Worm (Caenorhabditis elegans) whole organism, early embryonic: ENCODE measurements around the gene dgn-2.

Source experiments
- B0310.2 ChIP-seq: sonication (generic microtip); optimal IDR thresholded peaks from 2 replicates; lab custom pipeline; 2016; ENCODE audit warnings: mild to moderate bottlenecking, missing genetic modification characterization, missing compliant biosample characterization
- F13C5.2 ChIP-seq: sonication (generic microtip); optimal IDR thresholded peaks from 2 replicates; lab custom pipeline; 2017; ENCODE audit warnings: mild to moderate bottlenecking, missing genetic modification characterization, inconsistent platforms, missing compliant biosample characterization
- aly-1 ChIP-seq: sonication (generic microtip); optimal IDR thresholded peaks from 2 replicates; lab custom pipeline; 2016; ENCODE audit warnings: missing genetic modification characterization, missing compliant biosample characterization
- ama-1 ChIP-seq: fragments of 150-350 bp; optimal IDR thresholded peaks from 2 replicates; lab custom pipeline; 2014
- ceh-13 ChIP-seq: fragments of 200-800 bp; sonication (Bioruptor generic); optimal IDR thresholded peaks from 2 replicates; lab custom pipeline; 2018; ENCODE audit warnings: mild to moderate bottlenecking, missing genetic modification characterization, missing compliant biosample characterization
- ceh-36 ChIP-seq: sonication (generic microtip); optimal IDR thresholded peaks from 2 replicates; lab custom pipeline; 2016; ENCODE audit warnings: missing genetic modification characterization, inconsistent platforms, missing compliant biosample characterization
- ets-7 ChIP-seq: sonication (generic microtip); optimal IDR thresholded peaks from 2 replicates; lab custom pipeline; 2016; ENCODE audit warnings: missing genotype, missing genetic modification characterization, missing compliant biosample characterization
- flt-1 ChIP-seq: fragments of 200-800 bp; sonication (Bioruptor generic); IDR thresholded peaks from 2 replicates; pipeline ENCODE4 v1.3.6; 2022; ENCODE audit warnings: missing genetic modification characterization, missing compliant biosample characterization
- hmbx-1 ChIP-seq: sonication (generic microtip); optimal IDR thresholded peaks from 2 replicates; lab custom pipeline; 2016; ENCODE audit warnings: mild to moderate bottlenecking, missing genetic modification characterization, missing compliant biosample characterization
- hmg-4 ChIP-seq: fragments of 200-800 bp; sonication (Bioruptor generic); optimal IDR thresholded peaks from 2 replicates; lab custom pipeline; 2018; ENCODE audit warnings: mild to moderate bottlenecking, missing genetic modification characterization, missing compliant biosample characterization
- hnd-1 ChIP-seq: sonication (generic microtip); optimal IDR thresholded peaks from 2 replicates; lab custom pipeline; 2016; ENCODE audit warnings: missing genetic modification characterization, missing compliant biosample characterization
- pes-1 ChIP-seq: fragments of 200-800 bp; sonication (Bioruptor generic); IDR thresholded peaks from 2 replicates; pipeline ENCODE4 v1.3.6; 2022; ENCODE audit warnings: missing genetic modification reagents, missing genetic modification characterization, missing compliant biosample characterization
- scrt-1 ChIP-seq: fragments of 200-800 bp; sonication (Bioruptor generic); IDR thresholded peaks from 2 replicates; pipeline ENCODE4 v1.3.6; 2022; ENCODE audit warnings: missing genetic modification characterization, missing compliant biosample characterization
- sea-1 ChIP-seq: fragments of 200-800 bp; sonication (Bioruptor generic); conservative IDR thresholded peaks from 2 replicates; pipeline ENCODE4 v1.3.6; 2022; ENCODE audit warnings: missing genetic modification characterization, missing compliant biosample characterization
- tbx-11 ChIP-seq: fragments of 200-800 bp; sonication (Bioruptor generic); IDR thresholded peaks from 2 replicates; pipeline ENCODE4 v1.3.6; 2022; ENCODE audit warnings: missing genetic modification characterization, missing compliant biosample characterization
- tbx-37 ChIP-seq: fragments of 200-800 bp; sonication (Bioruptor generic); conservative IDR thresholded peaks from 2 replicates; pipeline ENCODE4 v1.3.6; 2022; ENCODE audit warnings: missing genetic modification reagents, missing genetic modification characterization, missing compliant biosample characterization
- tra-4 ChIP-seq: sonication (generic microtip); optimal IDR thresholded peaks from 2 replicates; lab custom pipeline; 2017; ENCODE audit warnings: missing genetic modification characterization, missing compliant biosample characterization

Gene dgn-2

DNA sequence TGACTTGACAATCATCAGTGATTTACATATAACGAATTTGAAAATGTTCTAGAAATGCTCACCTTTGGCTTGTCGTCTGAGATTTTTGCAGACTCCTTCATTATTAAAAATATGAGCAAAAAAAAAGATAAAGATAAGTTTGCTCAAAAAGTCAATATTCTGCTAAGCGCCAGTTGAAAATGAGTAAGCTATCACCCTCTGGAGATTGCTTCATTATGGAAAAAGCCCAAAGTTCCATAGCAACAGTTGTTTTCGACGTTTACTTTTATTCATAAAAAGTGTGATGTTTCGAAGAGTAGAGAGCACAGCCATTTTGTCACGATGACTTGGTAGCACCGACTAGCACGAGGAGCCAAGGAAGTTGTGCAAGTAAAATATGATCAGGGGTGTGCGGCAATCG lies 9.0 kb downstream of the dgn-2 start, which contains the start of gene F56C3.3:
F56C3.3 (minus strand) TSS at position 101 of the 400 bp plus-strand sequence.
- TF ChIP-seq flt-1 (no peak), aly-1 (tag; lab: Kevin White, UChicago) (no peak), hmbx-1 (tag; lab: Kevin White, UChicago) (no peak), hmg-4 (GFP tag; lab: Kevin White, UChicago) (no peak), scrt-1 (GFP tag; lab: Robert Waterston, UW) (no peak), pes-1 (GFP tag; lab: Robert Waterston, UW) (no peak), F13C5.2 (tag; lab: Kevin White, UChicago) (no peak), B0310.2 (no peak), tbx-37 (GFP tag; lab: Robert Waterston, UW) (no peak), ama-1 (lab: Kevin White, UChicago) (no peak), tra-4 (no peak), sea-1 (GFP tag; lab: Robert Waterston, UW) (no peak), ets-7 (tag; lab: Kevin White, UChicago) (no peak), tbx-11 (GFP tag; lab: Robert Waterston, UW) (no peak), ceh-36 (tag; lab: Kevin White, UChicago) (no peak), ceh-13 (no peak), hnd-1 (tag; lab: Kevin White, UChicago) (no peak)

DNA sequence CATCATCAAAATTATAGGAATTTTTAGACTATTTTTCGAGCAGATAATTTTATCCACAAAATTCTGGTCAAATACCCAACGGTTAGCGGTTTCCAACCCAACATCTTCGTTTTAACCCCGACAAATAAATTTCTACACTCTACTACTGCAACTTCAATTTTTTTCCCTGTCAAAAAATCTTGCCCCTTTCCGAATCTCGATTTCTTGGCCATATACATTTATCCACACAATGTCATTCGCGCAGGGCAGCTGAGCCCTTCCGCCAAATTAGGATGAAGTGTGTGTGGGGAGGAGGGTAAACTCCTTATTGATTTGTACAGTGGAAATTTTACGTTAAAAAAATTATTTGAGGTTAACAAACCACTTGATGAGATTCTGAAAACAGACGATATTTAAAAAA lies 22.5 kb downstream of the dgn-2 start:
- TF ChIP-seq ama-1 (lab: Kevin White, UChicago) (no peak), ets-7 (tag; lab: Kevin White, UChicago) (no peak), hmbx-1 (tag; lab: Kevin White, UChicago) (no peak), ceh-36 (tag; lab: Kevin White, UChicago) (no peak), B0310.2 (no peak), F13C5.2 (tag; lab: Kevin White, UChicago) (peak; percentile 78), hmg-4 (GFP tag; lab: Kevin White, UChicago) (peak; percentile 59), tra-4 (no peak), tbx-37 (GFP tag; lab: Robert Waterston, UW) (peak; percentile 39; the same call in 1 of the 2 replicates), aly-1 (tag; lab: Kevin White, UChicago) (no peak), tbx-11 (GFP tag; lab: Robert Waterston, UW) (no peak), scrt-1 (GFP tag; lab: Robert Waterston, UW) (no peak), ceh-13 (no peak)

DNA sequence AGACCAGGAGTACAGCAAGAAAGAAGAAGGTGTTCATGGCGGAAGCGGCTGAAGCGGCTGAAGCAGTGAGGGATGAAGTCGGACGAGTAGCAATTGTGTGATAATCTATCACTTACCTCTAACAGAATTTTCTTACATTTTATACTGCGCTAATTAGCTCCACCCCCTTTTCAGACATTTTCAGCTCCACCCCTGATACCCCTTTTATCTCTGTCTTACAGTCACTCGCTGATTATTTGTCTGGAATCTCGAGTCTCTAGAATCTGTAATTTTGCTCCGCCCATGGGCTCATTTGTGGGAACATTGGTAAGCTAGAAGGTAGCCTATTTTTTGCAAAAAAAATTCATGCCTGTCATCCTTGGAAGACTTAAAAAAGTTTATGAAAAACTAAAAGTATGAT lies 23.0 kb downstream of the dgn-2 start, which contains the start of gene ins-39:
ins-39 (minus strand) TSS at position 101 of the 400 bp plus-strand sequence.
- TF ChIP-seq tbx-37 (GFP tag; lab: Robert Waterston, UW) (no peak), ama-1 (lab: Kevin White, UChicago) (no peak), flt-1 (no peak), tbx-11 (GFP tag; lab: Robert Waterston, UW) (no peak), F13C5.2 (tag; lab: Kevin White, UChicago) (no peak)

DNA sequence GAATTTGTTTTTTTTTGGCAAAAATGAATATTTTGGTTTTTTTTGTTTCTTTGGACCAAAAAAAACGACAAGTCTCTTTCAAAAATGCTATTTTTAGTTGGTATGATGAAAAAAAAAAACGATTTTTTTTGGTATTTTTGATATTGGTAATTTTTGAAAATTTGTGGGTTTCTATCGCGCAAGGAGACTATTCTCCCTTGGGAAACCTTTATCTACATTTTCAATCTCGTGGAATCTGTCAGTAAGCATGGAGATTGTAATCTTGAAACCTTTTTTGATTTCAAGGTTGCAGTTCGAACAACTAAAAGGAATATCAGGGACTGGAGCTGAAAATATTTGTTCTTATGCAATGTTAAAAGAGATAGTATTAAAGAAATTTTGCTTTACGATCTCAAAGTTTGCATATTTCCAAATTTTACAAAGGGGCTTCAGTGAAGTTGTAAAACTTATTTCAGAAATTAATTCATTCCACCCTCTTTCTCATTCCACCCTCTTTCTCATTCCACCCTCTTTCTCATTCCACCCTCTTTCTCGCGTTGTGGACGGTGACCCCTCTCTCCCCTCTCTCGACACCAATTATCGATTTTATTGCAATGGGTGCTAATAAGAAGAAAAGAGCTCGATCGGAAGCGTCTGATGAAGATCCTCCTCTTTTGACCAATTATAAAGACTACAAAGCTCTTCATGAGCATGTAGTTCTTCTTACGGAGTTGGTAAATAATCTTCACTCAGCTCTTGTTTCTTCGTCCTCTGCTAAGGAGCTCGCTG lies 28.2 kb downstream of the dgn-2 start:
- TF ChIP-seq hmbx-1 (tag; lab: Kevin White, UChicago) (no peak), flt-1 (no peak), ama-1 (lab: Kevin White, UChicago) (no peak), sea-1 (GFP tag; lab: Robert Waterston, UW) (no peak), aly-1 (tag; lab: Kevin White, UChicago) (no peak)

DNA sequence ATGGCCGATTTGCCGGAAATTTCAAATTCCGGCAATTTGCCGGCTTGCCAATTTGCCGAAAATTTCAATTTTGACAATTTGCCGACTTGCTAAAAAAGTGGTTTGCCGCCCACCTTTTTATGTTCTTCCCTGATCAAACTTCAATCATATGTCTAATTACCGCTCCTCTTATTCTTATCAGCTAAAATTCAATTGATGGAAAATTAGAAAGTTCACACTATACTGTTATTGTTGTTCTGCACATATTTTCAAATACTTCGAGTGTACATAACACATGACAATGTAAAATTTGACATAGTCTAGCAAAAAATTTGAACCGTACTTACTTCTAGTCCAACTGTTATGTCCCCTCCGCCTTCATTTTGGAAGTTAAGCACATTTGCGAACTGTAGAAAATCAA lies 29.5 kb downstream of the dgn-2 start:
- TF ChIP-seq hmg-4 (GFP tag; lab: Kevin White, UChicago), result no peak
- no peak for TF ChIP-seq aly-1 (tag; lab: Kevin White, UChicago)
- TF ChIP-seq ets-7 (tag; lab: Kevin White, UChicago), result no peak
- TF ChIP-seq ceh-36 (tag; lab: Kevin White, UChicago), result no peak
- no peak for TF ChIP-seq tra-4
- TF ChIP-seq tbx-11 (GFP tag; lab: Robert Waterston, UW), result no peak
- no peak for TF ChIP-seq ceh-13
- TF ChIP-seq F13C5.2 (tag; lab: Kevin White, UChicago), result no peak
- TF ChIP-seq tbx-37 (GFP tag; lab: Robert Waterston, UW), result no peak
- no peak for TF ChIP-seq pes-1 (GFP tag; lab: Robert Waterston, UW)

DNA sequence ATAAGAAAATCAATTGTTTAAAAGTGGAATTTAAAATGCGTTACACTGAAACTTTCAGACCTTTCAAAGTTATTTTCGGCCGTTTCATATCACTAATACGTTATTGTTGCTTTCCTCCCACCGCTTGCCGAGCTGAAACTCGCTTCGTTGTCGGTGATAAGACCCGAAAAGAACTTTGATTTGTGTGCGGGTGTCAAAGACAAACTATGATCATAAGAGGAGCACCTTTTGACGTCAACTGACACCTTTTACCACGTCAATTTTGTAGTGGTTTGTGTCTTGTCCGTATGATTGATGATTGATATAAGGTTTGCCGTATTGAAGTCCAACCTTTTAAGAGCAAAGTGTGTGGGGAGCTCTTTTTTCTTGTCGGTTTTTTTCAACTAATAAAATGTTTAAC lies 30.3 kb downstream of the dgn-2 start, which contains the start of gene ttr-37:
ttr-37 (minus strand) TSS at position 167 of the 400 bp plus-strand sequence.
- TF ChIP-seq aly-1 (tag; lab: Kevin White, UChicago) (no peak), ama-1 (lab: Kevin White, UChicago) (no peak), pes-1 (GFP tag; lab: Robert Waterston, UW) (no peak), ceh-36 (tag; lab: Kevin White, UChicago) (no peak), F13C5.2 (tag; lab: Kevin White, UChicago) (no peak), hmg-4 (GFP tag; lab: Kevin White, UChicago) (no peak), tra-4 (no peak), tbx-37 (GFP tag; lab: Robert Waterston, UW) (no peak), hnd-1 (tag; lab: Kevin White, UChicago) (no peak)

DNA sequence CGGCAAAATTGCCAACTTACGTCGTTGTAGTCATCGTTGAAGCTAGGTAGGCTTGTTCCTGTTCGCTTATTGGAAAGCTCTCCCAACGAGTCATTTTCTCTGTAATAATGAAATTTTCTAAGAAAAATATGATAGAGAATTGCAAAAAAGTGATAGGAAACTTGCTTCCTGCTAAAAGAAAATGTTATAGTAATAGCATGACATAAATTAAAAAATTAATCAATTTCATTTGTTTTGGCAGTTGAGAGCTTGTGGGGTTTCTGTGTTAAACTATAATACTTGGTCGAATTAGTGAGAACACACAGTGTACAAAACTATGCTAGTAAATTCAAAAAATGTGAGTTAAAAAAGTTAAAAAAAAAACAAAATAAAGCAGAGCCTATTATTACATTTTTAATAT lies 37.5 kb downstream of the dgn-2 start, which contains the start of gene F21E9.2:
F21E9.2 (minus strand) TSS at position 101 of the 400 bp plus-strand sequence.
- no peak for TF ChIP-seq hmg-4 (GFP tag; lab: Kevin White, UChicago)
- no peak for TF ChIP-seq tbx-37 (GFP tag; lab: Robert Waterston, UW)
- no peak for TF ChIP-seq scrt-1 (GFP tag; lab: Robert Waterston, UW)
- no peak for TF ChIP-seq pes-1 (GFP tag; lab: Robert Waterston, UW)
- no peak for TF ChIP-seq tra-4
- no peak for TF ChIP-seq ceh-36 (tag; lab: Kevin White, UChicago)
- TF ChIP-seq aly-1 (tag; lab: Kevin White, UChicago), result no peak
- no peak for TF ChIP-seq sea-1 (GFP tag; lab: Robert Waterston, UW)
- no peak for TF ChIP-seq ama-1 (lab: Kevin White, UChicago)
- no peak for TF ChIP-seq B0310.2
- no peak for TF ChIP-seq hmbx-1 (tag; lab: Kevin White, UChicago)
- TF ChIP-seq F13C5.2 (tag; lab: Kevin White, UChicago), result no peak
- no peak for TF ChIP-seq ets-7 (tag; lab: Kevin White, UChicago)
- no peak for TF ChIP-seq hnd-1 (tag; lab: Kevin White, UChicago)
- TF ChIP-seq flt-1, result no peak
